Fruit fly (Drosophila melanogaster): ENCODE measurements around the gene CG44006.

DNA sequence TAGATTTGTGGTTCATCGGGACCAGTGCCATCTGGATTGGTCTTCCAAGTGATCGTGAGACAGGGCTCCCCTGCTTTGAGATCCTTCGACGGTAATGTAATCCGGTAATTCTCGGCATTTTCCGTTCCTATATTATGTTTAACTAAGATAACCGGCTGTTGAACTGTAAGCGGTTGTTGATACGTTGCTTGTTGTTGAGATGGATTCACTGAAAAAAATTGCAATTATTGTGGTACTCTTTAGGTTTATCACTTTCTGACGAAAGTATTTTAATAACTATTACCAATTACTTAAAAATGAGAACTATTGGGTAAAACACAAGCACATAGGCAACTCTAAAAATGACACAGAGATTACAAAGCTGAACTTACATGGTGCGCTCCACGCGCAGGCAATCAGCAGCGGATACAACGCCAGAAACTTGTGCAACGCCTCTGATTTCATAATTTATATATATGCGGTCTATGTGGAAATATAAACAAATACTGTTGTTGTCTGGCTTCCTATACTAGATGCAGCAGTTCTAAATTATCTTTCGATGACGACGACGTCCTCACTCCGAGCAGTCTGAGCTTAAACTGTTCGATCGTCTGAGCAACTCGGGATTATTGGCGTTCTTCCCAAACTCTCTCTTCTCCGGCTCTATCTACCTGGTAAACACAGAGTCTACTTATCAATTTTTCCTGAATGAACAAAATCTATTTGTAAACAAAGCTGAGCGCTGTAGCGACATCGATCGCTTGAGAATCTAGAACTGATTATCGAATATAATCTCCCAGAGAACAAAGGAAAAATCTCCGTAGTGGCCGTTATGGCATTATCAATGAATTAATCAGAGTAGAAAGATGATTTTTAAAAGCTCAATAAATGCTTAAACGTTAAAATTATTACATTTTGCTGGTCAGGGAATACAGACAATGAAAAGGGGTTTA lies 17.1 kb upstream of the CG44006 start, which contains the start of gene CG34253:
- TF ChIP-seq CG8478 (optimal IDR thresholded peaks at IDR 0.05), result no peak
- no peak for TF ChIP-seq CTCF (optimal IDR thresholded peaks at IDR 0.05)

Data from S2 (cell line).